Worm (Caenorhabditis elegans): ENCODE measurements around the gene K11H12.6.

DNA sequence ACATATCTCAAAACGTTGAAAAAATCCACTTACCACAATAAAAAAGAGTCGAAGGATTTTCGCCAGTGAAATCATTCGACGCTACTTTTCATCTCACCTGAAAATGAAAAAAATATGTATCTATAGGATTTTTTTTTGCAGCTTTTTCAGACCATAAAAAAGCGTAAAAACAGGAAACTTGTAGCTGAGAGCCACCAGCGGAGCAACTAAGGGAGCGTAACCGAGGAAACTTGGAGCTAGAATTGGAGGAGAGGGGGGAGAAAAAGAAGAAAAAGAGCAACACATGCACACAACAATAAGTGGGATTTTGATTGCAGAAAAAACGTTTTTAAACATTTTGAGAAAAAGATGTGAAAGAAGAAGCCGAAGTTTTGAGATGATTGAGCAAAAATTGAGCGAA lies 40.5 kb downstream of the K11H12.6 start, which contains the start of gene cutl-26:
- TF ChIP-seq nhr-25 (tag; optimal IDR thresholded peaks at IDR 0.05) (no peak), unc-39 (tag; optimal IDR thresholded peaks at IDR 0.05) (no peak), elt-3 (tag; optimal IDR thresholded peaks at IDR 0.05) (no peak), nhr-6 (tag; optimal IDR thresholded peaks at IDR 0.05) (no peak)
